Fruit fly (Drosophila melanogaster) whole organism, adult: Measurements from ENCODE around the gene Tsp.

ENCODE experiments used
- Hr96 ChIP-seq: fragments of 200-800 bp; sonication (Bioruptor generic); optimal IDR thresholded peaks from 2 replicates; lab custom pipeline; 2016; ENCODE audit warnings: missing biosample characterization, missing genetic modification characterization
- Mnt ChIP-seq: fragments of 200-800 bp; sonication (Bioruptor generic); optimal IDR thresholded peaks from 2 replicates; lab custom pipeline; 2016; ENCODE audit warnings: missing biosample characterization, mild to moderate bottlenecking, missing genetic modification characterization
- kay ChIP-seq: fragments of 200-800 bp; sonication (Bioruptor generic); peaks from one replicate; lab custom pipeline; 2016; ENCODE audit warnings: missing biosample characterization, missing genetic modification characterization, borderline replicate concordance
- ovo ChIP-seq: fragments of 200-800 bp; sonication (Bioruptor generic); optimal IDR thresholded peaks from 2 replicates; lab custom pipeline; 2016; ENCODE audit warnings: missing biosample characterization, missing genetic modification characterization
- tj ChIP-seq: fragments of 200-800 bp; sonication (Bioruptor generic); optimal IDR thresholded peaks from 3 replicates; lab custom pipeline; 2017; ENCODE audit warnings: missing biosample characterization, mild to moderate bottlenecking, missing genetic modification characterization, moderate library complexity

DNA sequence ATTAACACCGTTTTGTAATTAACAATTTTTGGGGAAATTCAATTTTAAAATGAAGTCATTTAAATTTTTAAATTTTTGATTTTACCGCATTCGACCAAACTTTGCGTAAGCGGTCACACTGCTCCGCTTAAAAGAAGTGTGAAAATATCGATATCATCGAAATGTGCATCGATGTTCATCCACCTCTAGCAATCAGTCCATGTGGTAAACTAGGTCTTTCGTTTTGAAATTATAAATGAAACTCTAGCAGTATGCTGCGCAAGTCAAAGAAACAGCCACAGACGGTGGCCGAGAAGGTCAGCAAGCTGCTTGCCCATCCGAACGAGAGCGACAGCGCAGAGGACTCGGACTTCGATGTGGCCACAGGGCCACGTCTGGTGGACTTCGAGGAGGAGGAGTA is 8.6 kb upstream of the Tsp start, which contains the start of gene Aatf:
- TF ChIP-seq Mnt (peak; percentile 89), tj (GFP tag; lab: Kevin White, UChicago) (no peak), kay (GFP tag; lab: Kevin White, UChicago) (no peak), Hr96 (GFP tag; lab: Kevin White, UChicago) (no peak), ovo (no peak)
